Worm (Caenorhabditis elegans) whole organism, L4 larva: ENCODE results near the gene F40F8.4.
A peak's percentile ranks its signal among the peaks of the same experiment; 100 is the strongest.

Source experiments
- R02D3.7 ChIP-seq: fragments of 150-350 bp; sonication (generic microtip); optimal IDR thresholded peaks from 3 replicates; lab custom pipeline; 2014; ENCODE audit warnings: missing biosample characterization, missing genetic modification characterization
- T26A8.4 ChIP-seq: fragments of 200-800 bp; sonication (Bioruptor generic); IDR thresholded peaks from 2 replicates; pipeline ENCODE4 v1.3.6; 2022; ENCODE audit warnings: missing genetic modification characterization, missing compliant biosample characterization
- Y105C5A.15 ChIP-seq: fragments of 200-800 bp; sonication (Bioruptor generic); IDR thresholded peaks from 2 replicates; pipeline ENCODE4 v1.3.6; 2022; ENCODE audit warnings: missing genetic modification characterization, missing compliant biosample characterization
- Y48G9A.11 ChIP-seq: fragments of 200-800 bp; sonication (Bioruptor generic); IDR thresholded peaks from 2 replicates; pipeline ENCODE4 v1.3.6; 2022; ENCODE audit warnings: missing genetic modification reagents, missing genetic modification characterization, missing compliant biosample characterization
- Y5F2A.4 ChIP-seq: fragments of 200-800 bp; sonication (Bioruptor generic); optimal IDR thresholded peaks from 2 replicates; lab custom pipeline; 2018; ENCODE audit warnings: mild to moderate bottlenecking, missing genetic modification characterization, missing compliant biosample characterization
- ZK337.2 ChIP-seq: fragments of 200-800 bp; sonication (Bioruptor generic); IDR thresholded peaks from 2 replicates; pipeline ENCODE4 v1.3.6; 2022; ENCODE audit warnings: missing genetic modification reagents, missing genetic modification characterization, missing compliant biosample characterization
- ZK546.5 ChIP-seq, 2 experiments: sonication (generic microtip); optimal IDR thresholded peaks; 2 replicates each; lab custom pipeline; 2017; ENCODE audit warnings: missing biosample characterization in 2 of 2, missing genetic modification characterization in 2 of 2
- attf-4 ChIP-seq: sonication (generic microtip); optimal IDR thresholded peaks from 3 replicates; lab custom pipeline; 2017; ENCODE audit warnings: missing biosample characterization, missing genetic modification characterization
- ceh-20 ChIP-seq: fragments of 200-800 bp; sonication (Bioruptor generic); IDR thresholded peaks from 2 replicates; pipeline ENCODE4 v1.3.6; 2022; ENCODE audit warnings: missing genetic modification reagents, missing genetic modification characterization, missing compliant biosample characterization
- ceh-44 ChIP-seq: fragments of 200-800 bp; sonication (Bioruptor generic); IDR thresholded peaks from 2 replicates; pipeline ENCODE4 v1.3.6; 2022; ENCODE audit warnings: missing genetic modification reagents, missing genetic modification characterization, missing compliant biosample characterization
- ceh-62 ChIP-seq: sonication (generic microtip); optimal IDR thresholded peaks from 2 replicates; lab custom pipeline; 2017; ENCODE audit warnings: missing biosample characterization, missing genetic modification characterization
- ceh-82 ChIP-seq: sonication (generic microtip); optimal IDR thresholded peaks from 2 replicates; lab custom pipeline; 2017; ENCODE audit warnings: missing biosample characterization, missing genetic modification characterization
- ces-1 ChIP-seq: fragments of 150-350 bp; sonication (generic microtip); optimal IDR thresholded peaks from 4 replicates; lab custom pipeline; 2014; ENCODE audit warnings: missing biosample characterization, missing genetic modification reagents, missing genetic modification characterization
- daf-19 ChIP-seq: fragments of 200-800 bp; sonication (Bioruptor generic); conservative IDR thresholded peaks from 2 replicates; pipeline ENCODE4 v1.3.6; 2022; ENCODE audit warnings: missing genetic modification characterization, missing compliant biosample characterization
- dmd-6 ChIP-seq: fragments of 200-800 bp; sonication (Bioruptor generic); IDR thresholded peaks from 2 replicates; pipeline ENCODE4 v1.3.6; 2022; ENCODE audit warnings: missing genetic modification reagents, missing genetic modification characterization, missing compliant biosample characterization
- duxl-1 ChIP-seq: sonication (generic microtip); optimal IDR thresholded peaks from 2 replicates; lab custom pipeline; 2016; ENCODE audit warnings: mild to moderate bottlenecking, missing genetic modification characterization, moderate library complexity, missing compliant biosample characterization; ENCODE audit not compliant: poor library complexity
- fkh-10 ChIP-seq: fragments of 150-350 bp; optimal IDR thresholded peaks from 2 replicates; lab custom pipeline; 2014; ENCODE audit warnings: missing biosample characterization, missing genetic modification reagents, missing genetic modification characterization
- fos-1 ChIP-seq: fragments of 150-350 bp; optimal IDR thresholded peaks from 2 replicates; lab custom pipeline; 2014; ENCODE audit warnings: missing biosample characterization, missing genetic modification characterization
- gei-8 ChIP-seq: fragments of 200-800 bp; sonication (Bioruptor generic); optimal IDR thresholded peaks from 2 replicates; lab custom pipeline; 2018; ENCODE audit warnings: mild to moderate bottlenecking, missing genetic modification characterization, missing compliant biosample characterization
- hif-1 ChIP-seq, 2 experiments: sonication (generic microtip); optimal IDR thresholded peaks; 2 replicates each; lab custom pipeline; 2016 to 2017; ENCODE audit warnings: missing compliant biosample characterization in 2 of 2, missing genetic modification characterization in 2 of 2, missing genetic modification reagents in 2 of 2, missing genotype in 2 of 2, mild to moderate bottlenecking in 1 of 2
- hmg-1.1 ChIP-seq: fragments of 200-800 bp; sonication (Bioruptor generic); IDR thresholded peaks from 2 replicates; pipeline ENCODE4 v1.3.6; 2022; ENCODE audit warnings: missing genetic modification reagents, missing genetic modification characterization, missing compliant biosample characterization
- lin-29 ChIP-seq: fragments of 200-800 bp; sonication (Bioruptor generic); IDR thresholded peaks from 2 replicates; pipeline ENCODE4 v1.3.6; 2022; ENCODE audit warnings: missing genetic modification reagents, missing genetic modification characterization, missing compliant biosample characterization
- lin-38 ChIP-seq: fragments of 200-800 bp; sonication (Bioruptor generic); IDR thresholded peaks from 2 replicates; pipeline ENCODE4 v1.3.6; 2022; ENCODE audit warnings: missing genetic modification reagents, missing genetic modification characterization, missing compliant biosample characterization
- lin-39 ChIP-seq: fragments of 150-350 bp; optimal IDR thresholded peaks from 2 replicates; lab custom pipeline; 2014; ENCODE audit warnings: missing biosample characterization, missing genetic modification reagents, missing genetic modification characterization
- lir-3 ChIP-seq: sonication (generic microtip); optimal IDR thresholded peaks from 2 replicates; lab custom pipeline; 2016; ENCODE audit warnings: mild to moderate bottlenecking, missing genetic modification characterization, missing compliant biosample characterization
- lsy-2 ChIP-seq, 2 experiments: fragments of 150-350 bp in 1 of 2; sonication (generic microtip) in 1 of 2; optimal IDR thresholded peaks; 2 replicates each; lab custom pipeline; 2014 to 2017; ENCODE audit warnings: missing biosample characterization in 2 of 2, missing genetic modification characterization in 2 of 2
- madf-9 ChIP-seq: fragments of 200-800 bp; sonication (Bioruptor generic); conservative IDR thresholded peaks from 2 replicates; pipeline ENCODE4 v1.3.6; 2022; ENCODE audit warnings: missing genetic modification reagents, missing genetic modification characterization, missing compliant biosample characterization
- mdl-1 ChIP-seq, 2 experiments: fragments of 150-350 bp in 1 of 2; sonication (generic microtip) in 1 of 2; optimal IDR thresholded peaks; 2 replicates each; lab custom pipeline; 2014 to 2017; ENCODE audit warnings: missing biosample characterization in 2 of 2, missing genetic modification characterization in 2 of 2
- mes-2 ChIP-seq: sonication (generic microtip); optimal IDR thresholded peaks from 2 replicates; lab custom pipeline; 2016; ENCODE audit warnings: missing genotype, mild to moderate bottlenecking, missing genetic modification characterization, missing compliant biosample characterization; ENCODE audit not compliant: poor library complexity, severe bottlenecking
- nhr-111 ChIP-seq: fragments of 200-800 bp; sonication (Bioruptor generic); optimal IDR thresholded peaks from 2 replicates; lab custom pipeline; 2018; ENCODE audit warnings: mild to moderate bottlenecking, missing genetic modification characterization, missing compliant biosample characterization
- nhr-237 ChIP-seq: sonication (generic microtip); optimal IDR thresholded peaks from 2 replicates; lab custom pipeline; 2017; ENCODE audit warnings: missing biosample characterization, missing genetic modification characterization
- nhr-25 ChIP-seq: sonication (generic microtip); optimal IDR thresholded peaks from 2 replicates; lab custom pipeline; 2017; ENCODE audit warnings: missing genetic modification characterization, mild to moderate bottlenecking, missing compliant biosample characterization, antibody characterized with exemption, moderate library complexity, borderline replicate concordance; ENCODE audit not compliant: insufficient read depth
- nhr-42 ChIP-seq: fragments of 200-800 bp; sonication (Bioruptor generic); IDR thresholded peaks from 2 replicates; pipeline ENCODE4 v1.3.6; 2022; ENCODE audit warnings: missing genetic modification characterization, missing compliant biosample characterization
- nhr-76 ChIP-seq: fragments of 150-350 bp; optimal IDR thresholded peaks from 2 replicates; lab custom pipeline; 2014; ENCODE audit warnings: missing biosample characterization, missing genetic modification characterization
- pha-4 ChIP-seq, 2 experiments: fragments of 150-350 bp in 1 of 2; fragments of 200-800 bp in 1 of 2; sonication (Bioruptor generic) in 1 of 2; IDR thresholded peaks in 1 of 2; optimal IDR thresholded peaks in 1 of 2; 2 replicates each; pipeline versions ENCODE4 v1.3.6 to Lab custom; 2014 to 2022; ENCODE audit warnings: missing genetic modification characterization in 2 of 2, missing genetic modification reagents in 2 of 2, missing biosample characterization in 1 of 2, missing compliant biosample characterization in 1 of 2
- php-3 ChIP-seq: fragments of 200-800 bp; sonication (Bioruptor generic); IDR thresholded peaks from 2 replicates; pipeline ENCODE4 v1.3.6; 2022; ENCODE audit warnings: missing genetic modification reagents, missing genetic modification characterization, missing compliant biosample characterization
- rbr-2 ChIP-seq: sonication (generic microtip); optimal IDR thresholded peaks from 2 replicates; lab custom pipeline; 2016; ENCODE audit warnings: missing genotype, missing genetic modification characterization, missing compliant biosample characterization
- saeg-2 ChIP-seq: fragments of 200-800 bp; sonication (Bioruptor generic); IDR thresholded peaks from 2 replicates; pipeline ENCODE4 v1.3.6; 2022; ENCODE audit warnings: missing genetic modification reagents, missing genetic modification characterization, missing compliant biosample characterization
- skn-1 ChIP-seq: fragments of 150-350 bp; optimal IDR thresholded peaks from 2 replicates; lab custom pipeline; 2014; ENCODE audit warnings: missing biosample characterization, missing genetic modification characterization
- spr-1 ChIP-seq: sonication (generic microtip); optimal IDR thresholded peaks from 2 replicates; lab custom pipeline; 2016; ENCODE audit warnings: mild to moderate bottlenecking, missing genetic modification characterization, missing compliant biosample characterization
- spr-3 ChIP-seq: fragments of 200-800 bp; sonication (Bioruptor generic); optimal IDR thresholded peaks from 2 replicates; lab custom pipeline; 2018; ENCODE audit warnings: mild to moderate bottlenecking, missing genetic modification characterization, missing compliant biosample characterization
- tra-1 ChIP-seq: fragments of 200-800 bp; sonication (Bioruptor generic); IDR thresholded peaks from 2 replicates; pipeline ENCODE4 v1.3.6; 2022; ENCODE audit warnings: missing genetic modification reagents, missing genetic modification characterization, missing compliant biosample characterization
- unc-130 ChIP-seq: sonication (generic microtip); optimal IDR thresholded peaks from 2 replicates; lab custom pipeline; 2016; ENCODE audit warnings: missing genetic modification reagents, missing genetic modification characterization, missing compliant biosample characterization
- zag-1 ChIP-seq: fragments of 150-350 bp; optimal IDR thresholded peaks from 2 replicates; lab custom pipeline; 2014; ENCODE audit warnings: missing biosample characterization, missing genetic modification characterization
- zip-2 ChIP-seq: fragments of 150-350 bp; optimal IDR thresholded peaks from 2 replicates; lab custom pipeline; 2014; ENCODE audit warnings: missing biosample characterization, missing genetic modification characterization
- ztf-11 ChIP-seq: fragments of 150-350 bp; optimal IDR thresholded peaks from 2 replicates; lab custom pipeline; 2014; ENCODE audit warnings: missing biosample characterization, missing genetic modification characterization

Gene F40F8.4

DNA sequence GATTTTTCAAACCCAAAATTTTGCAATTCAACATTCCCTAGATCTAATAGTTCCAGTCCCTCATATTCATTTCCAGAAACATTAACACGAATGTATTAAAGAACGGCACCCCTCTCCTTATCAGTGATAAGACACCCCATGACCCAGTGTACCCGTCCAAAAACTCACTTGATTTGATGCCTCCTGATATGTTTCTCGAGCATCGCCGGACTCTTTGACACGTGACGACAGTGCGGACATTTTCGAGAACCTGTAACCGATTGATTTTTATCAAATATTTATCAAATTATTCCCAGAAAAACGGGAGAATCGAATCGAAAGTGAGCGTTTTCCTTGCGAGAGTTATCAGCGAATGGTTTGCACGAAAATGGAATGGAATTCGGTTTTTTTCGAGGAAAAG, 10.9 kb upstream of the F40F8.4 start (continued):
- no peak for TF ChIP-seq saeg-2 (GFP tag; lab: Robert Waterston, UW)
- TF ChIP-seq attf-4 (tag; lab: Kevin White, UChicago) = no peak
- no peak for TF ChIP-seq duxl-1 (tag; lab: Kevin White, UChicago)
- no peak for TF ChIP-seq Y48G9A.11
- TF ChIP-seq lir-3 (tag; lab: Kevin White, UChicago) = no peak
- no peak for TF ChIP-seq nhr-42 (GFP tag; lab: Robert Waterston, UW)

- TF ChIP-seq ztf-11 (tag; lab: Kevin White, UChicago) = no peak
- TF ChIP-seq rbr-2 = no peak
- TF ChIP-seq zag-1 (tag; lab: Kevin White, UChicago) = no peak
- TF ChIP-seq php-3 (GFP tag; lab: Robert Waterston, UW) = peak; percentile 86
- TF ChIP-seq ces-1 (GFP tag; lab: Kevin White, UChicago) = no peak
- TF ChIP-seq gei-8 (GFP tag; lab: Kevin White, UChicago) = peak; percentile 36
- TF ChIP-seq dmd-6 (GFP tag; lab: Robert Waterston, UW) = peak; percentile 42
- TF ChIP-seq madf-9 = peak; percentile 56; the same call in 1 of the 2 replicates
- no peak for TF ChIP-seq nhr-111
- TF ChIP-seq nhr-25 (tag; lab: Kevin White, UChicago) = no peak
- TF ChIP-seq skn-1 = no peak
- peak; percentile 73 for TF ChIP-seq lin-38 (GFP tag; lab: Robert Waterston, UW)
- no peak for TF ChIP-seq ceh-20 (GFP tag; lab: Robert Waterston, UW)
- TF ChIP-seq spr-1 (tag; lab: Kevin White, UChicago) = no peak
- TF ChIP-seq ZK546.5 (tag; optimal IDR thresholded peaks at IDR 0.05; lab: Kevin White, UChicago) = no peak
- no peak for TF ChIP-seq hif-1 (tag; optimal IDR thresholded peaks at IDR 0.05; lab: Kevin White, UChicago)
- peak; percentile 80 for TF ChIP-seq saeg-2 (GFP tag; lab: Robert Waterston, UW)
- no peak for TF ChIP-seq hmg-1.1 (GFP tag; lab: Robert Waterston, UW)
- no peak for TF ChIP-seq unc-130
- no peak for TF ChIP-seq nhr-237
- TF ChIP-seq T26A8.4 (GFP tag; lab: Robert Waterston, UW) = peak; percentile 91
- peak; percentile 17 for TF ChIP-seq fos-1 (tag; lab: Kevin White, UChicago)
- TF ChIP-seq attf-4 (tag; lab: Kevin White, UChicago) = no peak
- TF ChIP-seq lin-29 (GFP tag; lab: Robert Waterston, UW) = no peak
- no peak for TF ChIP-seq mdl-1 (tag; optimal IDR thresholded peaks at IDR 0.05; lab: Kevin White, UChicago)
- no peak for TF ChIP-seq Y5F2A.4
- TF ChIP-seq ceh-82 (tag; lab: Kevin White, UChicago) = no peak
- TF ChIP-seq daf-19 (GFP tag; lab: Robert Waterston, UW) = no peak
- TF ChIP-seq fkh-10 (GFP tag; lab: Kevin White, UChicago) = no peak
- TF ChIP-seq spr-3 (GFP tag; lab: Kevin White, UChicago) = no peak
- no peak for TF ChIP-seq ceh-44 (GFP tag; lab: Robert Waterston, UW)
- no peak for TF ChIP-seq nhr-76
- TF ChIP-seq R02D3.7 = no peak
- no peak for TF ChIP-seq ZK337.2 (GFP tag; lab: Robert Waterston, UW)
- no peak for TF ChIP-seq ceh-62
- TF ChIP-seq Y105C5A.15 (GFP tag; lab: Robert Waterston, UW) = peak; percentile 73; the same call in 1 of the 2 replicates
- peak; percentile 66; the same call in 1 of the 2 replicates for TF ChIP-seq tra-1
- no peak for TF ChIP-seq lin-39 (tag; lab: Kevin White, UChicago)
- TF ChIP-seq zip-2 = peak; percentile 7
- TF ChIP-seq mes-2 (tag; lab: Kevin White, UChicago) = peak; percentile 34
- no peak; the same call in 1 of the 2 replicates for TF ChIP-seq pha-4 (GFP tag; IDR thresholded peaks at IDR 0.05; lab: Robert Waterston, UW)
- no peak for TF ChIP-seq pha-4 (tag; optimal IDR thresholded peaks at IDR 0.05; lab: Kevin White, UChicago)
- TF ChIP-seq lsy-2 (tag; optimal IDR thresholded peaks at IDR 0.05; lab: Kevin White, UChicago) = peak in 1 of 2 experiments; percentile 15
These were observed 10.0 kb upstream of the F40F8.4 start for ce11 chrII:11149866-11150685.
